Worm (Caenorhabditis elegans) whole organism, midembryonic: Measurements from ENCODE around the gene C34C6.3.

ENCODE experiments used
- cog-1 ChIP-seq: sonication (generic microtip); optimal IDR thresholded peaks from 2 replicates; lab custom pipeline; 2016; ENCODE audit warnings: missing genetic modification characterization, missing compliant biosample characterization
- flt-1 ChIP-seq: fragments of 200-800 bp; sonication (Bioruptor generic); IDR thresholded peaks from 2 replicates; pipeline ENCODE4 v1.3.6; 2022; ENCODE audit warnings: missing genetic modification characterization, missing compliant biosample characterization
- tab-1 ChIP-seq: fragments of 200-800 bp; sonication (Bioruptor generic); IDR thresholded peaks from 2 replicates; pipeline ENCODE4 v1.3.6; 2022; ENCODE audit warnings: missing genetic modification characterization, missing compliant biosample characterization
- ztf-29 ChIP-seq: fragments of 200-800 bp; sonication (Bioruptor generic); IDR thresholded peaks from 2 replicates; pipeline ENCODE4 v1.3.6; 2022; ENCODE audit warnings: missing genetic modification reagents, missing genetic modification characterization, missing compliant biosample characterization

DNA sequence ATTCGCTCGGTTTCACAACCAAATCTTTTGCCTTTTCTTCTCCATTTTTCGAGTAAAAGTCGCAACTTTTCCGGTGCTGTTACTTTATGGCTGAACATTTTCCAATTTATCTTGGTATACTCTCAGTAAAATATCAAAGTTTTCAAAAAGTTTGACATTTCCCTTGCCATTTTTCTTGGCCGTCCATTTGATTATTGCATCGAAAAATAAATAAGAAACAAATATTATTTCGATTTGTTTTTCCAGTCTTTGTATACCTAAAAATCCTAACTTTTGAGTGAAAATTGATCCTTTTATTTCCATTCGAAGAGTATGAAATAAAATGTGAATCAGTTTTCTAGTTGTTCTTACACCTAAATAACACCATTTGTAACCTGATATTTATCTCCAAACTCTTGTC, 45.3 kb upstream of the C34C6.3 start:
- no peak for TF ChIP-seq flt-1 (GFP tag; lab: Robert Waterston, UW)
- no peak for TF ChIP-seq cog-1 (tag; lab: Kevin White, UChicago)
- TF ChIP-seq tab-1 (GFP tag; lab: Robert Waterston, UW), result no peak
- TF ChIP-seq ztf-29 (GFP tag; lab: Robert Waterston, UW), result no peak
